Fruit fly (Drosophila melanogaster) whole organism, embryonic: ENCODE data around the gene CG13067.
A peak's percentile ranks its signal among the peaks of the same experiment; 100 is the strongest.

Experiments
- Abd-B ChIP-seq: fragments of 200-800 bp; sonication (Bioruptor generic); optimal IDR thresholded peaks from 2 replicates; lab custom pipeline; 2018; ENCODE audit warnings: missing biosample characterization, mild to moderate bottlenecking, missing genetic modification characterization, moderate library complexity
- BEAF-32 ChIP-seq: fragments of 200-800 bp; sonication (Bioruptor generic); optimal IDR thresholded peaks from 3 replicates; lab custom pipeline; 2017; ENCODE audit warnings: missing biosample characterization, missing genetic modification characterization, mild to moderate bottlenecking, moderate library complexity, missing genetic modification reagents
- CG10462 ChIP-seq: fragments of 200-800 bp; sonication (Bioruptor generic); optimal IDR thresholded peaks from 2 replicates; lab custom pipeline; 2016; ENCODE audit warnings: missing biosample characterization, missing genetic modification characterization
- CG13624 ChIP-seq: fragments of 200-800 bp; sonication (Bioruptor generic); optimal IDR thresholded peaks from 2 replicates; lab custom pipeline; 2016; ENCODE audit warnings: missing biosample characterization, missing genetic modification characterization
- CG14860 ChIP-seq: fragments of 200-800 bp; sonication (Bioruptor generic); IDR thresholded peaks from 3 replicates; pipeline ENCODE4 v1.3.6; 2022; ENCODE audit warnings: missing biosample characterization, missing genetic modification characterization; ENCODE audit not compliant: partially characterized antibody
- CG1647 ChIP-seq: fragments of 200-800 bp; sonication (Bioruptor generic); optimal IDR thresholded peaks from 3 replicates; lab custom pipeline; 2016; ENCODE audit warnings: missing biosample characterization, missing genetic modification characterization
- CG1792 ChIP-seq: fragments of 200-800 bp; sonication (Bioruptor generic); optimal IDR thresholded peaks from 2 replicates; lab custom pipeline; 2016; ENCODE audit warnings: missing biosample characterization, missing genetic modification characterization
- CG18011 ChIP-seq: fragments of 200-800 bp; sonication (Bioruptor generic); optimal IDR thresholded peaks from 2 replicates; lab custom pipeline; 2017; ENCODE audit warnings: missing biosample characterization, missing genetic modification characterization, mild to moderate bottlenecking, moderate library complexity, missing genotype
- CG2116 ChIP-seq: fragments of 200-800 bp; sonication (Bioruptor generic); optimal IDR thresholded peaks from 3 replicates; lab custom pipeline; 2018; ENCODE audit warnings: missing biosample characterization, mild to moderate bottlenecking, missing genetic modification characterization
- CG3838 ChIP-seq: fragments of 200-800 bp; sonication (Bioruptor generic); optimal IDR thresholded peaks from 3 replicates; lab custom pipeline; 2016; ENCODE audit warnings: missing biosample characterization, missing genetic modification characterization
- CG4282 ChIP-seq: fragments of 200-800 bp; sonication (Bioruptor generic); optimal IDR thresholded peaks from 2 replicates; lab custom pipeline; 2016; ENCODE audit warnings: missing biosample characterization, missing genetic modification characterization
- CG4360 ChIP-seq: fragments of 200-800 bp; sonication (Bioruptor generic); IDR thresholded peaks from 2 replicates; pipeline ENCODE4 v1.3.6; 2022; ENCODE audit warnings: missing biosample characterization, missing genetic modification characterization
- CG4404 ChIP-seq: fragments of 200-800 bp; sonication (Bioruptor generic); IDR thresholded peaks from 2 replicates; pipeline ENCODE4 v1.3.6; 2022; ENCODE audit warnings: missing biosample characterization, missing genetic modification characterization
- CG4707 ChIP-seq: fragments of 200-800 bp; sonication (Bioruptor generic); optimal IDR thresholded peaks from 2 replicates; lab custom pipeline; 2018; ENCODE audit warnings: missing biosample characterization, mild to moderate bottlenecking, missing genetic modification characterization, moderate library complexity
- CG6175 ChIP-seq: fragments of 200-800 bp; sonication (Bioruptor generic); IDR thresholded peaks from 3 replicates; pipeline ENCODE4 v1.3.6; 2022; ENCODE audit warnings: missing biosample characterization, missing genetic modification characterization
- CG7745 ChIP-seq: fragments of 200-800 bp; sonication (Bioruptor generic); optimal IDR thresholded peaks from 2 replicates; lab custom pipeline; 2018; ENCODE audit warnings: missing biosample characterization, mild to moderate bottlenecking, missing genetic modification characterization, moderate library complexity
- CG7786 ChIP-seq: fragments of 200-800 bp; sonication (Bioruptor generic); optimal IDR thresholded peaks from 2 replicates; lab custom pipeline; 2016; ENCODE audit warnings: missing biosample characterization, missing genetic modification characterization
- CG7963 ChIP-seq: fragments of 200-800 bp; sonication (Bioruptor generic); IDR thresholded peaks from 3 replicates; pipeline ENCODE4 v1.3.6; 2022; ENCODE audit warnings: missing biosample characterization, missing genetic modification characterization; ENCODE audit not compliant: partially characterized antibody
- CoRest ChIP-seq: fragments of 200-800 bp; sonication (Bioruptor generic); optimal IDR thresholded peaks from 3 replicates; lab custom pipeline; 2018; ENCODE audit warnings: missing biosample characterization, mild to moderate bottlenecking, missing genetic modification characterization, moderate library complexity
- D ChIP-seq, 2 experiments: fragments of 200-800 bp in 1 of 2; fragments of >200 bp in 1 of 2; sonication (Bioruptor generic) in 1 of 2; optimal IDR thresholded peaks; 2 replicates in 1 of 2; 3 replicates in 1 of 2; lab custom pipeline; 2017; ENCODE audit warnings: mild to moderate bottlenecking in 1 of 2, missing biosample characterization in 1 of 2, missing genetic modification characterization in 1 of 2, missing genetic modification reagents in 1 of 2
- Doc2 ChIP-seq: fragments of 200-800 bp; sonication (Bioruptor generic); IDR thresholded peaks from 2 replicates; pipeline ENCODE4 v1.3.6; 2022; ENCODE audit warnings: missing biosample characterization, missing genetic modification characterization
- Ets97D ChIP-seq: fragments of 200-800 bp; sonication (Bioruptor generic); optimal IDR thresholded peaks from 3 replicates; lab custom pipeline; 2016; ENCODE audit warnings: missing biosample characterization, missing genetic modification characterization
- HLH3B ChIP-seq: fragments of 200-800 bp; sonication (Bioruptor generic); IDR thresholded peaks from 2 replicates; pipeline ENCODE4 v1.3.6; 2022; ENCODE audit warnings: missing biosample characterization, missing genetic modification characterization
- HLH54F ChIP-seq: fragments of 200-800 bp; sonication (Bioruptor generic); optimal IDR thresholded peaks from 3 replicates; lab custom pipeline; 2016; ENCODE audit warnings: missing biosample characterization, missing genetic modification characterization
- HmgD ChIP-seq: fragments of 200-800 bp; sonication (Bioruptor generic); optimal IDR thresholded peaks from 3 replicates; lab custom pipeline; 2016; ENCODE audit warnings: missing biosample characterization, missing genetic modification characterization
- HmgZ ChIP-seq: fragments of 200-800 bp; sonication (Bioruptor generic); optimal IDR thresholded peaks from 2 replicates; lab custom pipeline; 2018; ENCODE audit warnings: missing biosample characterization, mild to moderate bottlenecking, missing genetic modification characterization
- Lpt ChIP-seq: fragments of >200 bp; optimal IDR thresholded peaks from 2 replicates; lab custom pipeline; 2018; ENCODE audit warnings: missing biosample characterization, missing genetic modification characterization
- Mad ChIP-seq: fragments of 200-800 bp; sonication (Bioruptor generic); optimal IDR thresholded peaks from 2 replicates; lab custom pipeline; 2016; ENCODE audit warnings: missing biosample characterization, missing genetic modification characterization
- Max ChIP-seq: fragments of 200-800 bp; sonication (Bioruptor generic); optimal IDR thresholded peaks from 2 replicates; lab custom pipeline; 2016; ENCODE audit warnings: missing biosample characterization, mild to moderate bottlenecking, missing genetic modification characterization
- Mes4 ChIP-seq: fragments of 200-800 bp; sonication (Bioruptor generic); optimal IDR thresholded peaks from 2 replicates; lab custom pipeline; 2016; ENCODE audit warnings: missing biosample characterization, missing genetic modification characterization
- Myb ChIP-seq: fragments of 200-800 bp; sonication (Bioruptor generic); optimal IDR thresholded peaks from 2 replicates; lab custom pipeline; 2016; ENCODE audit warnings: missing biosample characterization, missing genetic modification characterization
- NC2β ChIP-seq: fragments of 200-800 bp; sonication (Bioruptor generic); optimal IDR thresholded peaks from 2 replicates; lab custom pipeline; 2016; ENCODE audit warnings: missing biosample characterization, missing genetic modification characterization
- Spps ChIP-seq: fragments of 200-800 bp; sonication (Bioruptor generic); optimal IDR thresholded peaks from 2 replicates; lab custom pipeline; 2018; ENCODE audit warnings: missing biosample characterization, mild to moderate bottlenecking, missing genetic modification characterization
- aop ChIP-seq: fragments of 200-800 bp; sonication (Bioruptor generic); IDR thresholded peaks from 2 replicates; pipeline ENCODE4 v1.3.6; 2022; ENCODE audit warnings: missing biosample characterization, missing genetic modification characterization
- az2 ChIP-seq: fragments of 200-800 bp; sonication (Bioruptor generic); optimal IDR thresholded peaks from 3 replicates; lab custom pipeline; 2016; ENCODE audit warnings: missing biosample characterization, missing genetic modification characterization
- bcd ChIP-seq: fragments of 200-800 bp; sonication (Bioruptor generic); optimal IDR thresholded peaks from 2 replicates; lab custom pipeline; 2017; ENCODE audit warnings: missing biosample characterization, mild to moderate bottlenecking, missing genetic modification characterization
- dmrt11E ChIP-seq: fragments of 200-800 bp; sonication (Bioruptor generic); optimal IDR thresholded peaks from 3 replicates; lab custom pipeline; 2018; ENCODE audit warnings: missing biosample characterization, mild to moderate bottlenecking, missing genetic modification characterization, moderate library complexity
- dpn ChIP-seq, 2 experiments: fragments of 200-800 bp; sonication (Bioruptor generic); optimal IDR thresholded peaks; 3 replicates each; lab custom pipeline; 2016; ENCODE audit warnings: missing biosample characterization in 2 of 2, missing genetic modification characterization in 2 of 2
- dysf ChIP-seq: fragments of 200-800 bp; sonication (Bioruptor generic); IDR thresholded peaks from 3 replicates; pipeline ENCODE4 v1.3.6; 2022; ENCODE audit warnings: missing biosample characterization, missing genetic modification characterization
- gfzf ChIP-seq: fragments of 200-800 bp; sonication (Bioruptor generic); optimal IDR thresholded peaks from 2 replicates; lab custom pipeline; 2016; ENCODE audit warnings: missing biosample characterization, mild to moderate bottlenecking, missing genetic modification characterization, moderate library complexity
- grn ChIP-seq: fragments of 200-800 bp; sonication (Bioruptor generic); optimal IDR thresholded peaks from 3 replicates; lab custom pipeline; 2017; ENCODE audit warnings: missing biosample characterization, missing genetic modification characterization
- ro ChIP-seq: fragments of 200-800 bp; sonication (Bioruptor generic); IDR thresholded peaks from 2 replicates; pipeline ENCODE4 v1.3.6; 2022; ENCODE audit warnings: missing biosample characterization, missing genetic modification characterization
- row ChIP-seq: fragments of 200-800 bp; sonication (Bioruptor generic); IDR thresholded peaks from 3 replicates; pipeline ENCODE4 v1.3.6; 2022; ENCODE audit warnings: missing biosample characterization, missing genetic modification characterization
- schlank ChIP-seq: fragments of 200-800 bp; sonication (Bioruptor generic); optimal IDR thresholded peaks from 2 replicates; lab custom pipeline; 2018; ENCODE audit warnings: missing biosample characterization, mild to moderate bottlenecking, missing genetic modification characterization
- sim ChIP-seq: fragments of 200-800 bp; sonication (Bioruptor generic); IDR thresholded peaks from 2 replicates; pipeline ENCODE4 v1.3.6; 2022; ENCODE audit warnings: missing biosample characterization, missing genetic modification characterization
- sob ChIP-seq: fragments of 200-800 bp; sonication (Bioruptor generic); IDR thresholded peaks from 2 replicates; pipeline ENCODE4 v1.3.6; 2022; ENCODE audit warnings: missing biosample characterization, missing genetic modification characterization
- tio ChIP-seq: fragments of 200-800 bp; sonication (Bioruptor generic); optimal IDR thresholded peaks from 2 replicates; lab custom pipeline; 2017; ENCODE audit warnings: missing biosample characterization, missing genetic modification characterization, inconsistent platforms
- trem ChIP-seq: fragments of 200-800 bp; optimal IDR thresholded peaks from 3 replicates; lab custom pipeline; 2019; ENCODE audit warnings: missing biosample characterization, mild to moderate bottlenecking, missing genetic modification characterization, moderate library complexity
- ttk ChIP-seq: fragments of 200-800 bp; sonication (Bioruptor generic); IDR thresholded peaks from 2 replicates; pipeline ENCODE4 v2.1.2; 2022; ENCODE audit warnings: missing biosample characterization, missing genetic modification characterization
- vnd ChIP-seq: fragments of 200-800 bp; sonication (Bioruptor generic); IDR thresholded peaks from 3 replicates; pipeline ENCODE4 v1.3.6; 2022; ENCODE audit warnings: missing biosample characterization, missing genetic modification characterization; ENCODE audit not compliant: partially characterized antibody
- z ChIP-seq: fragments of 200-800 bp; sonication (Bioruptor generic); IDR thresholded peaks from 3 replicates; pipeline ENCODE4 v1.3.6; 2022; ENCODE audit warnings: missing biosample characterization, missing genetic modification characterization
- zfh2 ChIP-seq: fragments of 200-800 bp; sonication (Bioruptor generic); optimal IDR thresholded peaks from 2 replicates; lab custom pipeline; 2016; ENCODE audit warnings: missing biosample characterization, missing genetic modification characterization

The CG13067 gene

DNA sequence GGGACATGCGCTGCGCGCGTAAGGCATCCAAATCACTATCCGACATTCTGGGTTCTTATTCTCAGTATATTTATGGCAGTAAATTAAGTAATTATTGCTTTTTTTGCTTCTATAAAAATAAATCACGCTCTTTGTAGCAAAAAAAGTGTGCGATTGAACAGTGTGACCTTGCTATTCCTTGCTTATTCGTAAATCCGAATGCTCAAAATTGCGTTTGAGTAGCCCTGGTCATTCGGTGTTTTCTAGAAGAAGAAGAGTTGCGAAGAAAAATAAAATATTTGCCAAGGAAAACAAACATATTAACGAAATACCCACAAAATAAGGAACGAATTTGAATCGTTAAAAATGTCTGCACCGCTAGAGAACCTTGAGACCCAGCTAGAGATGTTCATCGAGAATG, 39.2 kb upstream of the CG13067 start, which contains the start of the genes PDCD-5 and MED10 (continued):
- TF ChIP-seq CG3838 (GFP tag; lab: Kevin White, UChicago) (no peak), HmgD (GFP tag; lab: Kevin White, UChicago) (peak; percentile 35), HmgZ (peak; percentile 77), CG7745 (tag; lab: Kevin White, UChicago) (no peak), dpn (GFP tag; optimal IDR thresholded peaks at IDR 0.05; lab: Kevin White, UChicago) (peak; percentile 9 to 14), dmrt11E (tag; lab: Kevin White, UChicago) (peak; percentile 24), gfzf (GFP tag; lab: Kevin White, UChicago) (peak; percentile 96), CG13624 (GFP tag; lab: Kevin White, UChicago) (peak; percentile 10), CG6175 (no peak), aop (GFP tag; lab: Robert Waterston, UW) (no peak), CoRest (tag; lab: Kevin White, UChicago) (peak; percentile 47), CG18011 (GFP tag; lab: Kevin White, UChicago) (no peak), Lpt (GFP tag; lab: Kevin White, UChicago) (no peak), Abd-B (GFP tag; lab: Kevin White, UChicago) (peak; percentile 16), sob (GFP tag; lab: Robert Waterston, UW) (peak; percentile 44; the same call in 1 of the 2 replicates), HLH3B (GFP tag; lab: Robert Waterston, UW) (no peak), zfh2 (GFP tag; lab: Kevin White, UChicago) (no peak), CG7786 (GFP tag; lab: Kevin White, UChicago) (no peak), Mes4 (GFP tag; lab: Kevin White, UChicago) (no peak), Ets97D (GFP tag; lab: Kevin White, UChicago) (peak; percentile 82), schlank (tag; lab: Kevin White, UChicago) (no peak), Mad (GFP tag; lab: Kevin White, UChicago) (no peak), NC2β (GFP tag; lab: Kevin White, UChicago) (no peak), CG7963 (no peak), CG10462 (GFP tag; lab: Kevin White, UChicago) (no peak), CG4360 (GFP tag; lab: Robert Waterston, UW) (no peak), CG1792 (GFP tag; lab: Kevin White, UChicago) (no peak), CG4707 (GFP tag; lab: Kevin White, UChicago) (no peak), Spps (no peak), CG14860 (GFP tag; lab: Robert Waterston, UW) (no peak), sim (no peak), vnd (no peak), tio (GFP tag; lab: Kevin White, UChicago) (no peak), Myb (GFP tag; lab: Kevin White, UChicago) (peak; percentile 33), CG4404 (GFP tag; lab: Robert Waterston, UW) (no peak), trem (tag; lab: Kevin White, UChicago) (peak; percentile 42), CG2116 (peak; percentile 18), Doc2 (GFP tag; lab: Robert Waterston, UW) (no peak), Max (GFP tag; lab: Kevin White, UChicago) (no peak), BEAF-32 (GFP tag; lab: Kevin White, UChicago) (peak; percentile 53), row (GFP tag; lab: Robert Waterston, UW) (peak; percentile 28; the same call in 1 of the 3 replicates), z (GFP tag; lab: Robert Waterston, UW) (no peak), dysf (no peak), HLH54F (GFP tag; lab: Kevin White, UChicago) (no peak), az2 (GFP tag; lab: Kevin White, UChicago) (no peak), ttk (GFP tag; lab: Robert Waterston, UW) (no peak), CG4282 (GFP tag; lab: Kevin White, UChicago) (no peak), CG1647 (no peak), ro (GFP tag; lab: Robert Waterston, UW) (no peak), bcd (peak; percentile 59), D (optimal IDR thresholded peaks at IDR 0.05; lab: Kevin White, UChicago) (no peak), D (GFP tag; optimal IDR thresholded peaks at IDR 0.05; lab: Kevin White, UChicago) (no peak), grn (GFP tag; lab: Kevin White, UChicago) (no peak)
